Worm (Caenorhabditis elegans): Measurements from ENCODE around the gene nhr-50.

nhr-50 gene

ce11 chrV:15972484-15972883 lies 27.9 kb downstream of the nhr-50 start, which contains the start of gene sru-23:
Gene sru-23, minus strand, starts transcription at chrV:15972584.
- TF ChIP-seq lin-32 (GFP tag; optimal IDR thresholded peaks at IDR 0.05) (no peak), drap-1 (GFP tag; optimal IDR thresholded peaks at IDR 0.05) (no peak), hlh-1 (tag; optimal IDR thresholded peaks at IDR 0.05) (no peak), nhr-237 (tag; optimal IDR thresholded peaks at IDR 0.05) (no peak), ceh-43 (GFP tag; optimal IDR thresholded peaks at IDR 0.05) (no peak), elt-3 (tag; optimal IDR thresholded peaks at IDR 0.05) (no peak), unc-62 (GFP tag; optimal IDR thresholded peaks at IDR 0.05) (no peak), zip-8 (tag; optimal IDR thresholded peaks at IDR 0.05) (no peak), lsy-2 (tag; optimal IDR thresholded peaks at IDR 0.05) (no peak)

- no peak for TF ChIP-seq elt-3 (tag; optimal IDR thresholded peaks at IDR 0.05)
- no peak for TF ChIP-seq ceh-83 (GFP tag; optimal IDR thresholded peaks at IDR 0.05)
- TF ChIP-seq ham-2 (GFP tag; optimal IDR thresholded peaks at IDR 0.05): no peak
- no peak for TF ChIP-seq hlh-1 (tag; optimal IDR thresholded peaks at IDR 0.05)
- TF ChIP-seq M03D4.4 (tag; optimal IDR thresholded peaks at IDR 0.05): no peak
- no peak for TF ChIP-seq ceh-43 (GFP tag; optimal IDR thresholded peaks at IDR 0.05)
- TF ChIP-seq unc-62 (GFP tag; optimal IDR thresholded peaks at IDR 0.05): no peak
- TF ChIP-seq snpc-4 (tag; optimal IDR thresholded peaks at IDR 0.05): no peak
- no peak for TF ChIP-seq zip-8 (tag; optimal IDR thresholded peaks at IDR 0.05)
- no peak for TF ChIP-seq lin-13 (tag; optimal IDR thresholded peaks at IDR 0.05)
- TF ChIP-seq elt-1 (tag; optimal IDR thresholded peaks at IDR 0.05; ENCODE audit: borderline replicate concordance, insufficient read depth): no peak
- TF ChIP-seq sem-2 (GFP tag; optimal IDR thresholded peaks at IDR 0.05): no peak
- no peak for TF ChIP-seq ceh-39 (tag; optimal IDR thresholded peaks at IDR 0.05)
- no peak for TF ChIP-seq mls-2 (tag; optimal IDR thresholded peaks at IDR 0.05)
- TF ChIP-seq lsy-2 (tag; optimal IDR thresholded peaks at IDR 0.05): no peak
- no peak for TF ChIP-seq flh-1 (GFP tag; optimal IDR thresholded peaks at IDR 0.05)
- no peak for TF ChIP-seq drap-1 (GFP tag; optimal IDR thresholded peaks at IDR 0.05)
- TF ChIP-seq pha-4 (tag; optimal IDR thresholded peaks at IDR 0.05): no peak
- TF ChIP-seq tbx-8 (GFP tag; optimal IDR thresholded peaks at IDR 0.05): no peak
- no peak for TF ChIP-seq nhr-237 (tag; optimal IDR thresholded peaks at IDR 0.05)
Measured at ce11 chrV:15970820-15971219, 29.6 kb downstream of the nhr-50 start.

DNA sequence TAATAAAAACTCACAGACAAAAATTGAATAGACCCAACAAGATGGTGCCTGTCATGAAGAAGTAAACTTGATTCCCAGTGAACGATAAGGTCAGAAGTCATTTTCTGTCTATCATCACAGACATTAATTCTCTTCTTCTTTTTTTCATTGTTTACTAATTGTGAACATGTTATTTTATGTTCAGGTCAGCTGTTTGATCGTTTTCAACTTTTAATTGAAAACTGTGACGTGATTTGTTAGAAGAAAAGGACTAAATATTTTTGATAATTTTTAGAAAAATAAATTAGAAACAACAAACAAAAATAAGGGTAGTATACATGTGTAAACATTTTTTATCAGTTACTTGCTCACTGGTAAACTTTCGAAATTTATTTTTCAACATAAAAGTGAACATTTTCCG lies 30.8 kb downstream of the nhr-50 start, which contains the start of gene F36G9.7:
Gene F36G9.7, minus strand, starts transcription at position 101 of the 400 bp plus-strand sequence.
- TF ChIP-seq elt-1 (tag; optimal IDR thresholded peaks at IDR 0.05; ENCODE audit: borderline replicate concordance, insufficient read depth): no peak

DNA sequence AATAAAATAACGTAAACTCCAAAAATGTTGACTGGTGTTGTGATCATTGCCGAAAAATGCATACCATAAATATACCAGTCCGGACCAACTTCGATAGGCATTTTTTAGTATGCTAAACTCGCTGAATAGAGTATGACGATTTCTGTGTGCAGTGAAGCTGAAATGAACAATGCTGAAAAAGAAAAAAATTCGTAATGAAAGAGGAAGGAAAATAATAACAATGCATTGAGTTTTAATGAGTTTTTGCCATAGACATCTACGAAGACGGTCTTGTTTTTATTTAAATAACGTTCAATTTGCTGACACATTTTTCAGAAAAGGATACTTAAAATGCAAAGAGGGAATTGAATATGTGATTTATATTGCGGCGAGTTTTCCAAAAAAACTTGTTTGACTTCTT lies 32.9 kb downstream of the nhr-50 start, which contains the start of gene sri-1:
Gene sri-1, minus strand, starts transcription at position 101 of the 400 bp plus-strand sequence.
- TF ChIP-seq unc-39 (tag; optimal IDR thresholded peaks at IDR 0.05) (no peak), blmp-1 (tag; optimal IDR thresholded peaks at IDR 0.05) (no peak), ztf-11 (tag; optimal IDR thresholded peaks at IDR 0.05) (no peak), flh-1 (GFP tag; optimal IDR thresholded peaks at IDR 0.05) (no peak), mls-2 (tag; optimal IDR thresholded peaks at IDR 0.05) (no peak), mab-5 (tag; optimal IDR thresholded peaks at IDR 0.05) (no peak), nhr-28 (tag; optimal IDR thresholded peaks at IDR 0.05) (no peak), zip-8 (tag; optimal IDR thresholded peaks at IDR 0.05) (no peak), snpc-4 (tag; optimal IDR thresholded peaks at IDR 0.05) (no peak), nhr-76 (tag; optimal IDR thresholded peaks at IDR 0.05) (no peak), ceh-83 (GFP tag; optimal IDR thresholded peaks at IDR 0.05) (no peak), cnd-1 (tag; optimal IDR thresholded peaks at IDR 0.05) (no peak), unc-120 (tag; optimal IDR thresholded peaks at IDR 0.05; ENCODE audit: poor library complexity, severe bottlenecking) (no peak), lsy-2 (tag; optimal IDR thresholded peaks at IDR 0.05) (no peak)

- TF ChIP-seq unc-120 (tag; optimal IDR thresholded peaks at IDR 0.05; ENCODE audit: poor library complexity, severe bottlenecking) (no peak), ceh-43 (GFP tag; optimal IDR thresholded peaks at IDR 0.05) (no peak), unc-39 (tag; optimal IDR thresholded peaks at IDR 0.05) (no peak), lin-13 (tag; optimal IDR thresholded peaks at IDR 0.05) (no peak), nhr-28 (tag; optimal IDR thresholded peaks at IDR 0.05) (no peak), unc-62 (GFP tag; optimal IDR thresholded peaks at IDR 0.05) (no peak), drap-1 (GFP tag; optimal IDR thresholded peaks at IDR 0.05) (no peak), ham-2 (GFP tag; optimal IDR thresholded peaks at IDR 0.05) (no peak), ceh-39 (tag; optimal IDR thresholded peaks at IDR 0.05) (no peak), cnd-1 (tag; optimal IDR thresholded peaks at IDR 0.05) (no peak)
Measured at ce11 chrV:15965114-15965513, 35.3 kb downstream of the nhr-50 start, which contains the start of gene sri-2. Gene sri-2, minus strand, starts transcription at chrV:15965214.

Data from whole organism, mixed stage, embryonic.